Fruit fly (Drosophila melanogaster): ENCODE results near the gene Rsod.

- TF ChIP-seq CG8478 (optimal IDR thresholded peaks at IDR 0.05): no peak
- TF ChIP-seq usp (GFP tag; optimal IDR thresholded peaks at IDR 0.05): no peak
These were observed 45.2 kb upstream of the Rsod start, which contains the start of gene CecC for dm6 chr3R:30216210-30216609.
